Worm (Caenorhabditis elegans) whole organism, mixed stage, embryonic: Measurements from ENCODE around the gene lgc-35.

Experiments
- blmp-1 ChIP-seq: fragments of 150-350 bp; optimal IDR thresholded peaks from 2 replicates; lab custom pipeline; 2014; ENCODE audit warnings: missing biosample characterization, missing genetic modification characterization
- lsy-2 ChIP-seq: fragments of 150-350 bp; optimal IDR thresholded peaks from 2 replicates; lab custom pipeline; 2014; ENCODE audit warnings: missing biosample characterization, missing genetic modification characterization
- mep-1 ChIP-seq: fragments of 150-350 bp; optimal IDR thresholded peaks from 2 replicates; lab custom pipeline; 2017; ENCODE audit warnings: missing biosample characterization, missing genetic modification reagents, missing genetic modification characterization, inconsistent platforms
- nhr-237 ChIP-seq: fragments of 150-350 bp; optimal IDR thresholded peaks from 2 replicates; lab custom pipeline; 2014; ENCODE audit warnings: missing biosample characterization, missing genetic modification characterization
- pha-4 ChIP-seq: fragments of 150-350 bp; optimal IDR thresholded peaks from 2 replicates; lab custom pipeline; 2018; ENCODE audit warnings: missing biosample characterization, missing genetic modification reagents, missing genetic modification characterization
- unc-62 ChIP-seq: fragments of 150-350 bp; optimal IDR thresholded peaks from 2 replicates; lab custom pipeline; 2014; ENCODE audit warnings: missing biosample characterization, missing genetic modification reagents, missing genetic modification characterization
- ztf-11 ChIP-seq: fragments of 150-350 bp; optimal IDR thresholded peaks from 2 replicates; lab custom pipeline; 2014; ENCODE audit warnings: missing biosample characterization, missing genetic modification characterization

DNA sequence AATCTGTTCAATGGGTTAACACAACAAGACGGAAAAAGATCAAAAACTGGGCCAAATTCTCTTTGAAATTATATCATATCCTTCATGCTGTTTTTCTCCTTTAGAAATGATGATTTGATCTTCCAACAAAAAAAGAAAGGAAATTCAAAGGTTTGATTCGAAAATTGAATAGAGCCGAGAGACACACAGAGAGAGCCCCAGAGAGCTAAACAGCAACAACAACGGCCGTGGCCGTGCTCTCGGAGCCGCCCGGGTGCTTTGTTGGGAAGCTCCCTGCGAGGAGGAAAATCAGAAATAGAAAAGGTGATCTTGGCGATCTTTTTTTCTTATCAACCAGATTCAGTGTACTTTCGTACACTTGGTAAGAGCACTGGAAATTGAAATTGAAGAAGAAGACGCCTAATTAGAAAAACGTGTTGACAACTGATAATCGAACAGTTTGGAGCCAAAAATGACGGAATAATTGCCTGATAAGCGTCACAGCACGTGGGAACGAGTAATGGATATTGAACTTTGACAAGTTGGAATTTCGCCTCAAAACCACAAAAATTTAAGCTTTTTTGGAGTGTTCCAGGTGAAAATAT, 42.7 kb downstream of the lgc-35 start:
- TF ChIP-seq mep-1 (tag; lab: Kevin White, UChicago) (no peak), unc-62 (GFP tag; lab: Kevin White, UChicago) (no peak), nhr-237 (tag; lab: Kevin White, UChicago) (no peak), lsy-2 (tag; lab: Kevin White, UChicago) (no peak), ztf-11 (no peak), blmp-1 (tag; lab: Kevin White, UChicago) (no peak), pha-4 (tag; lab: Kevin White, UChicago) (no peak)
